Worm (Caenorhabditis elegans) whole organism, early embryonic: ENCODE measurements around the gene D1022.4.

Experiments used
- B0310.2 ChIP-seq: sonication (generic microtip); optimal IDR thresholded peaks from 2 replicates; lab custom pipeline; 2016; ENCODE audit warnings: mild to moderate bottlenecking, missing genetic modification characterization, missing compliant biosample characterization
- F13C5.2 ChIP-seq: sonication (generic microtip); optimal IDR thresholded peaks from 2 replicates; lab custom pipeline; 2017; ENCODE audit warnings: mild to moderate bottlenecking, missing genetic modification characterization, inconsistent platforms, missing compliant biosample characterization
- aly-1 ChIP-seq: sonication (generic microtip); optimal IDR thresholded peaks from 2 replicates; lab custom pipeline; 2016; ENCODE audit warnings: missing genetic modification characterization, missing compliant biosample characterization
- ama-1 ChIP-seq: fragments of 150-350 bp; optimal IDR thresholded peaks from 2 replicates; lab custom pipeline; 2014
- ceh-13 ChIP-seq: fragments of 200-800 bp; sonication (Bioruptor generic); optimal IDR thresholded peaks from 2 replicates; lab custom pipeline; 2018; ENCODE audit warnings: mild to moderate bottlenecking, missing genetic modification characterization, missing compliant biosample characterization
- ceh-36 ChIP-seq: sonication (generic microtip); optimal IDR thresholded peaks from 2 replicates; lab custom pipeline; 2016; ENCODE audit warnings: missing genetic modification characterization, inconsistent platforms, missing compliant biosample characterization
- ets-7 ChIP-seq: sonication (generic microtip); optimal IDR thresholded peaks from 2 replicates; lab custom pipeline; 2016; ENCODE audit warnings: missing genotype, missing genetic modification characterization, missing compliant biosample characterization
- flt-1 ChIP-seq: fragments of 200-800 bp; sonication (Bioruptor generic); IDR thresholded peaks from 2 replicates; pipeline ENCODE4 v1.3.6; 2022; ENCODE audit warnings: missing genetic modification characterization, missing compliant biosample characterization
- hmbx-1 ChIP-seq: sonication (generic microtip); optimal IDR thresholded peaks from 2 replicates; lab custom pipeline; 2016; ENCODE audit warnings: mild to moderate bottlenecking, missing genetic modification characterization, missing compliant biosample characterization
- hmg-4 ChIP-seq: fragments of 200-800 bp; sonication (Bioruptor generic); optimal IDR thresholded peaks from 2 replicates; lab custom pipeline; 2018; ENCODE audit warnings: mild to moderate bottlenecking, missing genetic modification characterization, missing compliant biosample characterization
- hnd-1 ChIP-seq: sonication (generic microtip); optimal IDR thresholded peaks from 2 replicates; lab custom pipeline; 2016; ENCODE audit warnings: missing genetic modification characterization, missing compliant biosample characterization
- pes-1 ChIP-seq: fragments of 200-800 bp; sonication (Bioruptor generic); IDR thresholded peaks from 2 replicates; pipeline ENCODE4 v1.3.6; 2022; ENCODE audit warnings: missing genetic modification reagents, missing genetic modification characterization, missing compliant biosample characterization
- scrt-1 ChIP-seq: fragments of 200-800 bp; sonication (Bioruptor generic); IDR thresholded peaks from 2 replicates; pipeline ENCODE4 v1.3.6; 2022; ENCODE audit warnings: missing genetic modification characterization, missing compliant biosample characterization
- sea-1 ChIP-seq: fragments of 200-800 bp; sonication (Bioruptor generic); conservative IDR thresholded peaks from 2 replicates; pipeline ENCODE4 v1.3.6; 2022; ENCODE audit warnings: missing genetic modification characterization, missing compliant biosample characterization
- tbx-11 ChIP-seq: fragments of 200-800 bp; sonication (Bioruptor generic); IDR thresholded peaks from 2 replicates; pipeline ENCODE4 v1.3.6; 2022; ENCODE audit warnings: missing genetic modification characterization, missing compliant biosample characterization
- tbx-37 ChIP-seq: fragments of 200-800 bp; sonication (Bioruptor generic); conservative IDR thresholded peaks from 2 replicates; pipeline ENCODE4 v1.3.6; 2022; ENCODE audit warnings: missing genetic modification reagents, missing genetic modification characterization, missing compliant biosample characterization
- tra-4 ChIP-seq: sonication (generic microtip); optimal IDR thresholded peaks from 2 replicates; lab custom pipeline; 2017; ENCODE audit warnings: missing genetic modification characterization, missing compliant biosample characterization

Gene D1022.4

ce11 chrII:7483009-7483408 lies 25.9 kb upstream of the D1022.4 start, which contains the start of gene cah-2:
Gene cah-2, minus strand, starts transcription at chrII:7483109.
- TF ChIP-seq ceh-36 (tag; lab: Kevin White, UChicago) (no peak), sea-1 (GFP tag; lab: Robert Waterston, UW) (no peak), hmbx-1 (no peak), ets-7 (no peak), F13C5.2 (tag; lab: Kevin White, UChicago) (no peak), ama-1 (lab: Kevin White, UChicago) (no peak), ceh-13 (GFP tag; lab: Kevin White, UChicago) (no peak), aly-1 (tag; lab: Kevin White, UChicago) (no peak), hmg-4 (GFP tag; lab: Kevin White, UChicago) (no peak), scrt-1 (GFP tag; lab: Robert Waterston, UW) (no peak), tbx-11 (GFP tag; lab: Robert Waterston, UW) (no peak), tra-4 (tag; lab: Kevin White, UChicago) (no peak), hnd-1 (no peak), pes-1 (GFP tag; lab: Robert Waterston, UW) (no peak), tbx-37 (GFP tag; lab: Robert Waterston, UW) (no peak)

ce11 chrII:7478487-7479234 lies 21.6 kb upstream of the D1022.4 start, which contains the start of the genes aka-1 and ubc-6:
Gene aka-1, minus strand, starts transcription at chrII:7478537.
Gene ubc-6, plus strand, starts transcription at chrII:7479187.
- TF ChIP-seq ceh-13 (GFP tag; lab: Kevin White, UChicago) = no peak
- TF ChIP-seq sea-1 (GFP tag; lab: Robert Waterston, UW) = peak; percentile 81
- TF ChIP-seq hmbx-1 = no peak
- peak; percentile 44; the same call in 1 of the 2 replicates for TF ChIP-seq tbx-37 (GFP tag; lab: Robert Waterston, UW)
- TF ChIP-seq F13C5.2 (tag; lab: Kevin White, UChicago) = peak; percentile 25
- TF ChIP-seq aly-1 (tag; lab: Kevin White, UChicago) = no peak
- TF ChIP-seq scrt-1 (GFP tag; lab: Robert Waterston, UW) = peak; percentile 29; the same call in 1 of the 2 replicates
- TF ChIP-seq hnd-1 = no peak
- TF ChIP-seq flt-1 (GFP tag; lab: Robert Waterston, UW) = no peak
- TF ChIP-seq hmg-4 (GFP tag; lab: Kevin White, UChicago) = no peak
- no peak for TF ChIP-seq tra-4 (tag; lab: Kevin White, UChicago)
- peak; percentile 34 for TF ChIP-seq ets-7
- TF ChIP-seq B0310.2 (tag; lab: Kevin White, UChicago) = no peak
- no peak for TF ChIP-seq tbx-11 (GFP tag; lab: Robert Waterston, UW)
- TF ChIP-seq ceh-36 (tag; lab: Kevin White, UChicago) = peak; percentile 17
- TF ChIP-seq pes-1 (GFP tag; lab: Robert Waterston, UW) = peak; percentile 62; the same call in 1 of the 2 replicates

- TF ChIP-seq tbx-37 (GFP tag; lab: Robert Waterston, UW) = no peak
- no peak for TF ChIP-seq ceh-36 (tag; lab: Kevin White, UChicago)
- no peak for TF ChIP-seq tbx-11 (GFP tag; lab: Robert Waterston, UW)
- TF ChIP-seq F13C5.2 (tag; lab: Kevin White, UChicago) = no peak
- TF ChIP-seq tra-4 (tag; lab: Kevin White, UChicago) = no peak
- TF ChIP-seq hmbx-1 = no peak
- no peak for TF ChIP-seq pes-1 (GFP tag; lab: Robert Waterston, UW)
- TF ChIP-seq ceh-13 (GFP tag; lab: Kevin White, UChicago) = no peak
- TF ChIP-seq aly-1 (tag; lab: Kevin White, UChicago) = no peak
- no peak for TF ChIP-seq hmg-4 (GFP tag; lab: Kevin White, UChicago)
- TF ChIP-seq B0310.2 (tag; lab: Kevin White, UChicago) = no peak
- no peak for TF ChIP-seq sea-1 (GFP tag; lab: Robert Waterston, UW)
- no peak for TF ChIP-seq ets-7
- no peak for TF ChIP-seq ama-1 (lab: Kevin White, UChicago)
- no peak for TF ChIP-seq flt-1 (GFP tag; lab: Robert Waterston, UW)
Measured at ce11 chrII:7469318-7469717, 12.2 kb upstream of the D1022.4 start.

- TF ChIP-seq ets-7 (no peak), B0310.2 (tag; lab: Kevin White, UChicago) (no peak), pes-1 (GFP tag; lab: Robert Waterston, UW) (no peak), tbx-37 (GFP tag; lab: Robert Waterston, UW) (no peak), hmg-4 (GFP tag; lab: Kevin White, UChicago) (no peak), tra-4 (tag; lab: Kevin White, UChicago) (no peak), aly-1 (tag; lab: Kevin White, UChicago) (no peak), hmbx-1 (no peak), F13C5.2 (tag; lab: Kevin White, UChicago) (no peak), hnd-1 (no peak), ceh-36 (tag; lab: Kevin White, UChicago) (no peak), flt-1 (GFP tag; lab: Robert Waterston, UW) (no peak), tbx-11 (GFP tag; lab: Robert Waterston, UW) (no peak)
Measured at ce11 chrII:7465519-7465918, 8.4 kb upstream of the D1022.4 start, which contains the start of gene sro-1. Gene sro-1, minus strand, starts transcription at chrII:7465619.

ce11 chrII:7459205-7459604 lies 2.1 kb upstream of the D1022.4 start, which contains the start of gene D1022.2:
Gene D1022.2, plus strand, starts transcription at chrII:7459505.
- no peak for TF ChIP-seq ceh-13 (GFP tag; lab: Kevin White, UChicago)
- TF ChIP-seq aly-1 (tag; lab: Kevin White, UChicago) = no peak
- no peak for TF ChIP-seq tbx-37 (GFP tag; lab: Robert Waterston, UW)
- no peak for TF ChIP-seq tbx-11 (GFP tag; lab: Robert Waterston, UW)
- no peak for TF ChIP-seq ceh-36 (tag; lab: Kevin White, UChicago)
- TF ChIP-seq scrt-1 (GFP tag; lab: Robert Waterston, UW) = no peak
- TF ChIP-seq sea-1 (GFP tag; lab: Robert Waterston, UW) = no peak
- TF ChIP-seq ama-1 (lab: Kevin White, UChicago) = no peak
- no peak for TF ChIP-seq B0310.2 (tag; lab: Kevin White, UChicago)
- TF ChIP-seq tra-4 (tag; lab: Kevin White, UChicago) = no peak
- no peak for TF ChIP-seq flt-1 (GFP tag; lab: Robert Waterston, UW)
- TF ChIP-seq hmbx-1 = no peak
- no peak for TF ChIP-seq F13C5.2 (tag; lab: Kevin White, UChicago)
- TF ChIP-seq pes-1 (GFP tag; lab: Robert Waterston, UW) = no peak

- TF ChIP-seq tbx-37 (GFP tag; lab: Robert Waterston, UW) = no peak
- no peak for TF ChIP-seq F13C5.2 (tag; lab: Kevin White, UChicago)
- no peak for TF ChIP-seq hmbx-1
- no peak for TF ChIP-seq B0310.2 (tag; lab: Kevin White, UChicago)
- TF ChIP-seq ets-7 = no peak
- TF ChIP-seq ceh-13 (GFP tag; lab: Kevin White, UChicago) = no peak
- no peak for TF ChIP-seq hnd-1
- TF ChIP-seq ceh-36 (tag; lab: Kevin White, UChicago) = no peak
- no peak for TF ChIP-seq scrt-1 (GFP tag; lab: Robert Waterston, UW)
- no peak for TF ChIP-seq aly-1 (tag; lab: Kevin White, UChicago)
- TF ChIP-seq pes-1 (GFP tag; lab: Robert Waterston, UW) = no peak
- TF ChIP-seq hmg-4 (GFP tag; lab: Kevin White, UChicago) = no peak
Measured at ce11 chrII:7458706-7459105, 1.6 kb upstream of the D1022.4 start, which contains the start of gene D1022.5. Gene D1022.5, minus strand, starts transcription at chrII:7458806.
